Worm (Caenorhabditis elegans) whole organism, late embryonic: ENCODE results near the gene Y67A10A.2.

ENCODE experiments used
- C08G9.2 ChIP-seq: sonication (generic microtip); optimal IDR thresholded peaks from 2 replicates; lab custom pipeline; 2016; ENCODE audit warnings: mild to moderate bottlenecking, missing genetic modification characterization, moderate library complexity, missing compliant biosample characterization
- C38D4.7 ChIP-seq: fragments of 200-800 bp; sonication (Bioruptor generic); optimal IDR thresholded peaks from 2 replicates; lab custom pipeline; 2018; ENCODE audit warnings: mild to moderate bottlenecking, missing genetic modification characterization, moderate library complexity, missing compliant biosample characterization
- F13H6.1 ChIP-seq: sonication (generic microtip); optimal IDR thresholded peaks from 2 replicates; lab custom pipeline; 2016; ENCODE audit warnings: missing genetic modification characterization, missing compliant biosample characterization
- K09A11.1 ChIP-seq: sonication (generic microtip); optimal IDR thresholded peaks from 2 replicates; lab custom pipeline; 2017; ENCODE audit warnings: antibody characterized with exemption, mild to moderate bottlenecking, missing genetic modification characterization, missing compliant biosample characterization; ENCODE audit not compliant: insufficient read depth
- T23F11.4 ChIP-seq: fragments of 200-800 bp; sonication (Bioruptor generic); optimal IDR thresholded peaks from 2 replicates; lab custom pipeline; 2018; ENCODE audit warnings: mild to moderate bottlenecking, missing genetic modification characterization, missing compliant biosample characterization
- Y22D7AL.16 ChIP-seq: sonication (generic microtip); optimal IDR thresholded peaks from 2 replicates; lab custom pipeline; 2016; ENCODE audit warnings: missing genetic modification characterization, missing compliant biosample characterization
- ama-1 ChIP-seq: fragments of 150-350 bp; optimal IDR thresholded peaks from 2 replicates; lab custom pipeline; 2014
- ceh-14 ChIP-seq: sonication (generic microtip); optimal IDR thresholded peaks from 2 replicates; lab custom pipeline; 2016; ENCODE audit warnings: missing genotype, missing genetic modification characterization, missing compliant biosample characterization
- ceh-18 ChIP-seq: sonication (generic microtip); optimal IDR thresholded peaks from 2 replicates; lab custom pipeline; 2016; ENCODE audit warnings: missing genetic modification characterization, missing compliant biosample characterization
- ceh-2 ChIP-seq: sonication (generic microtip); optimal IDR thresholded peaks from 2 replicates; lab custom pipeline; 2016; ENCODE audit warnings: missing genotype, missing genetic modification characterization, missing compliant biosample characterization
- ceh-22 ChIP-seq: sonication (generic microtip); optimal IDR thresholded peaks from 2 replicates; lab custom pipeline; 2017; ENCODE audit warnings: missing biosample characterization, missing genetic modification characterization
- ceh-31 ChIP-seq: sonication (generic microtip); optimal IDR thresholded peaks from 2 replicates; lab custom pipeline; 2016; ENCODE audit warnings: missing genetic modification characterization, missing compliant biosample characterization
- ceh-34 ChIP-seq: sonication (generic microtip); optimal IDR thresholded peaks from 2 replicates; lab custom pipeline; 2016; ENCODE audit warnings: mild to moderate bottlenecking, missing genetic modification characterization, missing compliant biosample characterization
- ceh-6 ChIP-seq: fragments of 200-800 bp; sonication (Bioruptor generic); optimal IDR thresholded peaks from 2 replicates; lab custom pipeline; 2018; ENCODE audit warnings: mild to moderate bottlenecking, missing genetic modification characterization, missing compliant biosample characterization
- ceh-9 ChIP-seq: sonication (generic microtip); optimal IDR thresholded peaks from 2 replicates; lab custom pipeline; 2016; ENCODE audit warnings: mild to moderate bottlenecking, missing genetic modification characterization, inconsistent platforms, missing compliant biosample characterization
- che-1 ChIP-seq: sonication (generic microtip); optimal IDR thresholded peaks from 2 replicates; lab custom pipeline; 2016; ENCODE audit warnings: mild to moderate bottlenecking, missing genetic modification characterization, missing compliant biosample characterization
- dmd-4 ChIP-seq: sonication (generic microtip); optimal IDR thresholded peaks from 2 replicates; lab custom pipeline; 2016; ENCODE audit warnings: borderline replicate concordance, missing genetic modification characterization, missing compliant biosample characterization
- dve-1 ChIP-seq: sonication (generic microtip); optimal IDR thresholded peaks from 2 replicates; lab custom pipeline; 2017; ENCODE audit warnings: antibody characterized with exemption, mild to moderate bottlenecking, missing genetic modification characterization, missing compliant biosample characterization
- elt-4 ChIP-seq: sonication (generic microtip); optimal IDR thresholded peaks from 2 replicates; lab custom pipeline; 2016; ENCODE audit warnings: missing genetic modification characterization, missing compliant biosample characterization
- ets-4 ChIP-seq: sonication (generic microtip); optimal IDR thresholded peaks from 2 replicates; lab custom pipeline; 2016; ENCODE audit warnings: missing genetic modification characterization, missing compliant biosample characterization
- eyg-1 ChIP-seq: sonication (generic microtip); optimal IDR thresholded peaks from 2 replicates; lab custom pipeline; 2016; ENCODE audit warnings: missing genotype, missing genetic modification characterization, missing compliant biosample characterization
- fkh-10 ChIP-seq: fragments of 150-350 bp; optimal IDR thresholded peaks from 2 replicates; lab custom pipeline; 2014; ENCODE audit warnings: missing biosample characterization, missing genetic modification reagents, missing genetic modification characterization
- fkh-6 ChIP-seq: sonication (generic microtip); optimal IDR thresholded peaks from 2 replicates; lab custom pipeline; 2016; ENCODE audit warnings: missing genetic modification characterization, missing compliant biosample characterization
- hlh-30 ChIP-seq: sonication (generic microtip); optimal IDR thresholded peaks from 2 replicates; lab custom pipeline; 2017; ENCODE audit warnings: antibody characterized with exemption, missing genetic modification characterization, missing compliant biosample characterization; ENCODE audit not compliant: insufficient read depth
- hlh-6 ChIP-seq: sonication (generic microtip); optimal IDR thresholded peaks from 2 replicates; lab custom pipeline; 2016; ENCODE audit warnings: missing genotype, missing genetic modification characterization, missing compliant biosample characterization
- lin-11 ChIP-seq: fragments of 200-800 bp; sonication (Bioruptor generic); optimal IDR thresholded peaks from 2 replicates; lab custom pipeline; 2018; ENCODE audit warnings: mild to moderate bottlenecking, missing genetic modification characterization, missing compliant biosample characterization
- mec-3 ChIP-seq: sonication (generic microtip); optimal IDR thresholded peaks from 2 replicates; lab custom pipeline; 2016; ENCODE audit warnings: borderline replicate concordance, missing genetic modification characterization, missing compliant biosample characterization
- odd-2 ChIP-seq: sonication (generic microtip); optimal IDR thresholded peaks from 2 replicates; lab custom pipeline; 2017; ENCODE audit warnings: antibody characterized with exemption, mild to moderate bottlenecking, missing genetic modification characterization, missing compliant biosample characterization
- pat-9 ChIP-seq: fragments of 200-800 bp; sonication (Bioruptor generic); optimal IDR thresholded peaks from 2 replicates; lab custom pipeline; 2018; ENCODE audit warnings: mild to moderate bottlenecking, missing genetic modification characterization, moderate library complexity, missing compliant biosample characterization
- pha-4 ChIP-seq: fragments of 150-350 bp; optimal IDR thresholded peaks from 2 replicates; lab custom pipeline; 2018; ENCODE audit warnings: missing biosample characterization, missing genetic modification reagents, missing genetic modification characterization
- pqm-1 ChIP-seq: sonication (generic microtip); optimal IDR thresholded peaks from 2 replicates; lab custom pipeline; 2016; ENCODE audit warnings: missing genetic modification characterization, missing compliant biosample characterization
- pros-1 ChIP-seq: fragments of 150-350 bp; optimal IDR thresholded peaks from 2 replicates; lab custom pipeline; 2014; ENCODE audit warnings: missing biosample characterization, missing genetic modification reagents, missing genetic modification characterization
- ref-2 ChIP-seq: sonication (generic microtip); optimal IDR thresholded peaks from 2 replicates; lab custom pipeline; 2016; ENCODE audit warnings: missing genetic modification characterization, missing compliant biosample characterization
- rnt-1 ChIP-seq: sonication (generic microtip); optimal IDR thresholded peaks from 2 replicates; lab custom pipeline; 2016; ENCODE audit warnings: missing genetic modification characterization, missing compliant biosample characterization
- sdc-2 ChIP-seq: sonication (generic microtip); optimal IDR thresholded peaks from 2 replicates; lab custom pipeline; 2016; ENCODE audit warnings: missing genotype, missing genetic modification characterization, missing compliant biosample characterization
- tbx-7 ChIP-seq: sonication (generic microtip); optimal IDR thresholded peaks from 2 replicates; lab custom pipeline; 2016; ENCODE audit warnings: missing genotype, missing genetic modification characterization, missing compliant biosample characterization
- unc-3 ChIP-seq, 2 experiments: fragments of 200-800 bp in 1 of 2; sonication (Bioruptor generic) in 1 of 2; sonication (generic microtip) in 1 of 2; conservative IDR thresholded peaks in 1 of 2; optimal IDR thresholded peaks in 1 of 2; 2 replicates each; pipeline versions ENCODE4 v1.3.6 to Lab custom; 2016 to 2022; ENCODE audit warnings: missing compliant biosample characterization in 2 of 2, missing genetic modification characterization in 2 of 2, missing genetic modification reagents in 1 of 2
- unc-42 ChIP-seq: sonication (generic microtip); optimal IDR thresholded peaks from 2 replicates; lab custom pipeline; 2016; ENCODE audit warnings: missing genotype, missing genetic modification characterization, missing compliant biosample characterization
- unc-55 ChIP-seq: sonication (generic microtip); optimal IDR thresholded peaks from 2 replicates; lab custom pipeline; 2017; ENCODE audit warnings: missing biosample characterization, missing genetic modification reagents, missing genetic modification characterization
- unc-86 ChIP-seq: sonication (generic microtip); optimal IDR thresholded peaks from 2 replicates; lab custom pipeline; 2016; ENCODE audit warnings: missing genetic modification characterization, missing compliant biosample characterization
- zip-5 ChIP-seq: sonication (generic microtip); optimal IDR thresholded peaks from 2 replicates; lab custom pipeline; 2016; ENCODE audit warnings: missing genetic modification characterization, missing compliant biosample characterization
- ztf-16 ChIP-seq: sonication (generic microtip); optimal IDR thresholded peaks from 2 replicates; lab custom pipeline; 2017; ENCODE audit warnings: missing genetic modification characterization, missing compliant biosample characterization

The Y67A10A.2 gene

DNA sequence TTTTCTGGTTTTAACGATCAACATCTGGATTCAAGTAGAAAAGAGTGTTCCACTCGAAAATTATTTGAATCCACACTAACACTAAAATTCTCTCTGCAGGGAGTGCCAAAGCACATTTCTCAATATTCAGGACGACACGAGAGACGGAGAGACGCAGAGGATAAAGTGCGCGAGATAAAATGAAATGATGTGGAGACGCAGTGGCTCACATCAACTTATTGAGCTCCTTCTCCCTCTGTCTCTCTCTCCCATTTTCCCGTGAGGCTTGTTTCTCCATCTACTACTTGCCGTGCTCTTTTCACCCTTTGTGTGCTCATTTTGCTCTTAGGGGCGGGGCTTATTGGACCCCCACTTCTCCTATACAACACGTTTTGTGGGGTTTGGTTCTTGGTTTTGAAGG is 18.3 kb downstream of the Y67A10A.2 start (continued):
- TF ChIP-seq eyg-1 (tag; lab: Kevin White, UChicago) (no peak), C08G9.2 (tag; lab: Kevin White, UChicago) (no peak), ref-2 (tag; lab: Kevin White, UChicago) (no peak), dve-1 (tag; lab: Kevin White, UChicago) (no peak), ceh-18 (tag; lab: Kevin White, UChicago) (peak; percentile 60), fkh-10 (GFP tag; lab: Kevin White, UChicago) (no peak), ceh-9 (no peak), Y22D7AL.16 (tag; lab: Kevin White, UChicago) (no peak), odd-2 (tag; lab: Kevin White, UChicago) (no peak), ceh-22 (tag; lab: Kevin White, UChicago) (no peak), pat-9 (tag; lab: Kevin White, UChicago) (no peak), ztf-16 (no peak), pqm-1 (tag; lab: Kevin White, UChicago) (no peak), ceh-31 (tag; lab: Kevin White, UChicago) (peak; percentile 79), K09A11.1 (tag; lab: Kevin White, UChicago) (no peak), fkh-6 (tag; lab: Kevin White, UChicago) (no peak), pha-4 (no peak), zip-5 (tag; lab: Kevin White, UChicago) (no peak), ets-4 (tag; lab: Kevin White, UChicago) (no peak), lin-11 (tag; lab: Kevin White, UChicago) (no peak), hlh-30 (tag; lab: Kevin White, UChicago) (no peak), ama-1 (lab: Kevin White, UChicago) (no peak), sdc-2 (no peak), ceh-14 (tag; lab: Kevin White, UChicago) (no peak), ceh-2 (tag; lab: Kevin White, UChicago) (no peak), C38D4.7 (GFP tag; lab: Kevin White, UChicago) (no peak), unc-3 (GFP tag; conservative IDR thresholded peaks at IDR 0.05; lab: Robert Waterston, UW) (no peak), unc-3 (tag; optimal IDR thresholded peaks at IDR 0.05; lab: Kevin White, UChicago) (peak; percentile 12), elt-4 (no peak), hlh-6 (tag; lab: Kevin White, UChicago) (no peak), dmd-4 (tag; lab: Kevin White, UChicago) (no peak), mec-3 (tag; lab: Kevin White, UChicago) (no peak), pros-1 (tag; lab: Kevin White, UChicago) (no peak), ceh-6 (GFP tag; lab: Kevin White, UChicago) (no peak), tbx-7 (tag; lab: Kevin White, UChicago) (no peak), che-1 (no peak), T23F11.4 (no peak), ceh-34 (tag; lab: Kevin White, UChicago) (peak; percentile 13), rnt-1 (tag; lab: Kevin White, UChicago) (peak; percentile 27)

DNA sequence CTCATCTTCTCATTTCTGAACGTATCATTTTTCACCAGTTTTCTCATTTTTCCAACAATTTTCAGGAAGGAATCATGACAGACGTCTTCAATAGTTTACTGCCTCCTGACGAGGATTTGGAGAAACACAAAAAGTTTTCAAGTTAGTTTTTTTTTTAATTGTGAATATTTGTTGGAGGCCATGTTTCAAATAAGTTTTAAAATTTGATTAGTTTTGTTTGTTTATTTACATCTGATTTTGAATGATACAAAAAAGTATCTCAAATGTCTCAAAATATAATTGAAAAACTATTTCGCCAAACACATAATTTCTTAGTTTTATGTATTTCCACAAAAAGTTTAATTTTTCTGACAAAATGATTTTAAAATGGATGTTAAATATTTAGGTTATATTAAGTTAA is 23.3 kb downstream of the Y67A10A.2 start, which contains the start of gene ssu-2:
ssu-2 (plus strand) TSS at position 59 of the 400 bp plus-strand sequence.
- TF ChIP-seq unc-42, result no peak
- no peak for TF ChIP-seq ref-2 (tag; lab: Kevin White, UChicago)
- no peak for TF ChIP-seq F13H6.1 (tag; lab: Kevin White, UChicago)
- TF ChIP-seq unc-55, result no peak
- no peak for TF ChIP-seq odd-2 (tag; lab: Kevin White, UChicago)
- TF ChIP-seq unc-3 (GFP tag; conservative IDR thresholded peaks at IDR 0.05; lab: Robert Waterston, UW), result no peak
- TF ChIP-seq unc-3 (tag; optimal IDR thresholded peaks at IDR 0.05; lab: Kevin White, UChicago), result no peak
- TF ChIP-seq unc-86 (tag; lab: Kevin White, UChicago), result no peak
